Fruit fly (Drosophila melanogaster) whole organism, pupa: ENCODE results near the gene hb.

ENCODE experiments used
- CG10348 ChIP-seq: fragments of 200-800 bp; sonication (Bioruptor generic); IDR thresholded peaks from 2 replicates; pipeline ENCODE4 v1.3.6; 2022; ENCODE audit warnings: missing biosample characterization, missing genetic modification characterization
- CG12605 ChIP-seq: fragments of 200-800 bp; sonication (Bioruptor generic); IDR thresholded peaks from 2 replicates; pipeline ENCODE4 v1.3.6; 2022; ENCODE audit warnings: missing biosample characterization, missing genetic modification characterization
- CG13204 ChIP-seq: fragments of 200-800 bp; sonication (Bioruptor generic); optimal IDR thresholded peaks from 2 replicates; lab custom pipeline; 2018; ENCODE audit warnings: missing biosample characterization, mild to moderate bottlenecking, missing genetic modification characterization, moderate library complexity
- CG14655 ChIP-seq: fragments of 200-800 bp; sonication (Bioruptor generic); optimal IDR thresholded peaks from 3 replicates; lab custom pipeline; 2017; ENCODE audit warnings: mild to moderate bottlenecking, missing biosample characterization, missing genetic modification reagents, missing genetic modification characterization
- CG15710 ChIP-seq: fragments of 200-800 bp; sonication (Bioruptor generic); optimal IDR thresholded peaks from 2 replicates; lab custom pipeline; 2018; ENCODE audit warnings: missing biosample characterization, mild to moderate bottlenecking, missing genetic modification characterization, moderate library complexity
- CG17806 ChIP-seq: fragments of 200-800 bp; sonication (Bioruptor generic); optimal IDR thresholded peaks from 2 replicates; lab custom pipeline; 2018; ENCODE audit warnings: missing biosample characterization, mild to moderate bottlenecking, missing genetic modification characterization, moderate library complexity
- CG32121 ChIP-seq: fragments of 200-800 bp; sonication (Bioruptor generic); IDR thresholded peaks from 2 replicates; pipeline ENCODE4 v1.3.6; 2022; ENCODE audit warnings: missing biosample characterization, missing genetic modification characterization
- CG34367 ChIP-seq: fragments of 200-800 bp; sonication (Bioruptor generic); optimal IDR thresholded peaks from 2 replicates; lab custom pipeline; 2018; ENCODE audit warnings: missing biosample characterization, mild to moderate bottlenecking, missing genetic modification characterization
- CG4496 ChIP-seq: fragments of 200-800 bp; sonication (Bioruptor generic); IDR thresholded peaks from 3 replicates; pipeline ENCODE4 v1.3.6; 2022; ENCODE audit warnings: missing biosample characterization, missing genetic modification characterization
- CG8159 ChIP-seq: fragments of 200-800 bp; sonication (Bioruptor generic); optimal IDR thresholded peaks from 3 replicates; lab custom pipeline; 2018; ENCODE audit warnings: missing biosample characterization, mild to moderate bottlenecking, missing genetic modification characterization, moderate library complexity
- CG8301 ChIP-seq: fragments of 200-800 bp; sonication (Bioruptor generic); optimal IDR thresholded peaks from 2 replicates; lab custom pipeline; 2018; ENCODE audit warnings: missing biosample characterization, mild to moderate bottlenecking, missing genetic modification characterization
- CG9948 ChIP-seq: fragments of 200-800 bp; sonication (Bioruptor generic); optimal IDR thresholded peaks from 2 replicates; lab custom pipeline; 2018; ENCODE audit warnings: missing biosample characterization, mild to moderate bottlenecking, missing genetic modification characterization, moderate library complexity
- D1 ChIP-seq: fragments of 200-800 bp; sonication (Bioruptor generic); optimal IDR thresholded peaks from 2 replicates; lab custom pipeline; 2018; ENCODE audit warnings: missing biosample characterization, mild to moderate bottlenecking, missing genetic modification characterization, moderate library complexity
- EcR ChIP-seq: fragments of 200-800 bp; sonication (Bioruptor generic); optimal IDR thresholded peaks from 3 replicates; lab custom pipeline; 2019; ENCODE audit warnings: missing biosample characterization, missing genetic modification characterization, mild to moderate bottlenecking, moderate library complexity, missing genetic modification reagents
- Ets98B ChIP-seq: fragments of 200-800 bp; sonication (Bioruptor generic); IDR thresholded peaks from 2 replicates; pipeline ENCODE4 v1.3.6; 2022; ENCODE audit warnings: missing biosample characterization, missing genetic modification characterization
- Pif1A ChIP-seq: fragments of 200-800 bp; sonication (Bioruptor generic); optimal IDR thresholded peaks from 3 replicates; lab custom pipeline; 2016; ENCODE audit warnings: missing biosample characterization, missing genetic modification characterization
- Pif1B ChIP-seq: fragments of 200-800 bp; sonication (Bioruptor generic); optimal IDR thresholded peaks from 3 replicates; lab custom pipeline; 2016; ENCODE audit warnings: missing biosample characterization, missing genetic modification characterization
- Snoo ChIP-seq: fragments of 200-800 bp; sonication (Bioruptor generic); optimal IDR thresholded peaks from 3 replicates; lab custom pipeline; 2017; ENCODE audit warnings: missing biosample characterization, mild to moderate bottlenecking, missing genetic modification characterization, inconsistent platforms
- fd96Ca ChIP-seq: fragments of 200-800 bp; sonication (Bioruptor generic); IDR thresholded peaks from 3 replicates; pipeline ENCODE4 v1.3.6; 2022; ENCODE audit warnings: missing biosample characterization, missing genetic modification characterization
- gl ChIP-seq: fragments of 200-800 bp; sonication (Bioruptor generic); optimal IDR thresholded peaks from 2 replicates; lab custom pipeline; 2018; ENCODE audit warnings: missing biosample characterization, mild to moderate bottlenecking, missing genetic modification characterization
- rn ChIP-seq: fragments of 200-800 bp; sonication (Bioruptor generic); IDR thresholded peaks from 2 replicates; pipeline ENCODE4 v1.3.6; 2022; ENCODE audit warnings: missing biosample characterization, missing genetic modification characterization

Gene hb

DNA sequence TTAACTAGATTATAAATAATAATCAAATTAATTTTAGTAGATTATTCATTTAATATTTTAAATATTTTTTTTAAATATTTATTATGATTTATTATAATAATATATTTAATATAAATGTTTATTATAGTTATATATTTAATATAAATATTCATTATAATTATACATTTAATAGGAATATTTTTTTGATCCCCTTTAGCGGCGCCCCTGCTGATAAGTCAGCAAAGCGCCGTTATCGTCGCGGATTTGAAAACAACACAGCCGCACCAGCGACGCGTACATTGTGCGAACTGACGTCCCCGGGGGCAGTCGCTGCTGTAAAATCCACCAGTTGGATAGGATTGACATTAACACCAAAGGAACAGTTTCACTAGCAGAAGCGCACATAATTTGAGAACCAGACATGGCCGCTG lies 15.1 kb upstream of the hb start, which contains the start of gene CG8112:
TSS of gene CG8112 (plus strand) at position 212 of the 410 bp plus-strand sequence.
- peak; percentile 30 for TF ChIP-seq Snoo (tag; lab: Kevin White, UChicago)
- TF ChIP-seq Pif1B (GFP tag; lab: Kevin White, UChicago) = peak; percentile 38
- TF ChIP-seq CG12605 (GFP tag; lab: Robert Waterston, UW) = 0 out of 2 replicates have a peak, but pooled peaks have one; percentile 9
- TF ChIP-seq CG4496 (GFP tag; lab: Robert Waterston, UW) = peak; percentile 12; the same call in 1 of the 3 replicates
- TF ChIP-seq rn (GFP tag; lab: Robert Waterston, UW) = no peak
- no peak for TF ChIP-seq Pif1A (GFP tag; lab: Kevin White, UChicago)
- no peak for TF ChIP-seq CG32121
- TF ChIP-seq CG13204 (GFP tag; lab: Kevin White, UChicago) = no peak
- TF ChIP-seq CG15710 (tag; lab: Kevin White, UChicago) = peak; percentile 25
- no peak for TF ChIP-seq D1 (tag; lab: Kevin White, UChicago)
- TF ChIP-seq CG34367 = no peak
- peak; percentile 5 for TF ChIP-seq CG17806
- TF ChIP-seq CG8159 (tag; lab: Kevin White, UChicago) = peak; percentile 23
- TF ChIP-seq CG14655 (GFP tag; lab: Kevin White, UChicago) = no peak
- TF ChIP-seq fd96Ca (GFP tag; lab: Robert Waterston, UW) = no peak
- TF ChIP-seq CG10348 = no peak
- no peak for TF ChIP-seq CG9948 (tag; lab: Kevin White, UChicago)
- TF ChIP-seq CG8301 (tag; lab: Kevin White, UChicago) = no peak
- peak; percentile 20; the same call in 1 of the 2 replicates for TF ChIP-seq Ets98B
- no peak for TF ChIP-seq gl (tag; lab: Kevin White, UChicago)
- TF ChIP-seq EcR (GFP tag; lab: Kevin White, UChicago) = no peak

DNA sequence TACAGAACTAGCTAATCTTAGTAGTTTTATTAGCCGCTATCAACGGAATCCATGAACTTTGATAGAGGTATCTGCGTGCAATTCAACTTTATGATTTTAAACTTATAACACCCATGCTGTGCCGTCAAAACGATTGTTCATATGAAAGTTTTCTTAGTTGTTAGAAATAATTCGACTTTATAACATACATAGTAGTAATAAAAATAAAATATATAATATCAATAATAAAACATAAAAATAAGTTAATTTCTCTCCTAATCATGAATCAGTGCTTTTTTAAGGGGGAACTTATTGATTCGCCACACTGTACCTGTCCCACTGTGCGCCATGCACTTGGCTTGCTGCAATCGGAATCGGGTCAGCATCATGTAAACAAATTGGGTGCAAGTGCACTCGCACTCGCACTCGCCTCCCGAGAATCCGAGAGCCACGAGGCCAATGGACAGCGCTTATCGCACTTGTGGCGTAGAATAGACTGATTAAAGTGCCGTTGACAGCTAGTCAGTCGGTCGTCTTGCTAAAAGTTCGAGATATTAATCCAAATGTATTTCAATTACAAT lies 14.3 kb upstream of the hb start:
- TF ChIP-seq CG8159 (tag; lab: Kevin White, UChicago) = peak; percentile 14
- TF ChIP-seq CG4496 (GFP tag; lab: Robert Waterston, UW) = peak; percentile 28; the same call in 1 of the 3 replicates
- no peak for TF ChIP-seq gl (tag; lab: Kevin White, UChicago)
- TF ChIP-seq CG15710 (tag; lab: Kevin White, UChicago) = no peak
- no peak for TF ChIP-seq CG8301 (tag; lab: Kevin White, UChicago)
- TF ChIP-seq CG14655 (GFP tag; lab: Kevin White, UChicago) = peak; percentile 19
- no peak for TF ChIP-seq CG9948 (tag; lab: Kevin White, UChicago)
- TF ChIP-seq CG13204 (GFP tag; lab: Kevin White, UChicago) = no peak
- TF ChIP-seq CG32121 = peak; percentile 50
- TF ChIP-seq Ets98B = peak; percentile 59
- no peak for TF ChIP-seq CG17806
- no peak for TF ChIP-seq CG12605 (GFP tag; lab: Robert Waterston, UW)
- TF ChIP-seq EcR (GFP tag; lab: Kevin White, UChicago) = peak; percentile 95
- TF ChIP-seq fd96Ca (GFP tag; lab: Robert Waterston, UW) = peak; percentile 45; the same call in 1 of the 3 replicates
- no peak for TF ChIP-seq Snoo (tag; lab: Kevin White, UChicago)
- TF ChIP-seq rn (GFP tag; lab: Robert Waterston, UW) = no peak

DNA sequence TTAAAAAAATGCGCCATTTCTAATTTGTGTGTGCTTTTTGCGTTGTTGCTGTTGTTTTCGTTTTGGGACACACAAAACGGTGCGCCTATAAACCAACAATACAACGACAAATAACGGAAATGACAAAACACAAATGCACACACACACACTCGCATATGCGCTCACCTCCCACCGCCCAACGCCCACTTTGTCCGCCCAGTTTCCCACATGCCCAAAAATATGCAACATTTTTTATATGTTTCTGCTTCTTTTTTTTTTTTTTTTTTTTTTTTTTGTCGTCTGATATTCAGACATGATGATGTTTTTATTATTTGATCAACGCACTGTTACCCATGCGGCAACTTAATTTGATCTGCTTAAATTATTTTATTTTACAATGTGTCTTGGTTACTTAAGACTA lies 9.5 kb upstream of the hb start:
- no peak for TF ChIP-seq CG10348
- TF ChIP-seq CG8159 (tag; lab: Kevin White, UChicago) = peak; percentile 12
- TF ChIP-seq, all 21 proteins: peak for 1

DNA sequence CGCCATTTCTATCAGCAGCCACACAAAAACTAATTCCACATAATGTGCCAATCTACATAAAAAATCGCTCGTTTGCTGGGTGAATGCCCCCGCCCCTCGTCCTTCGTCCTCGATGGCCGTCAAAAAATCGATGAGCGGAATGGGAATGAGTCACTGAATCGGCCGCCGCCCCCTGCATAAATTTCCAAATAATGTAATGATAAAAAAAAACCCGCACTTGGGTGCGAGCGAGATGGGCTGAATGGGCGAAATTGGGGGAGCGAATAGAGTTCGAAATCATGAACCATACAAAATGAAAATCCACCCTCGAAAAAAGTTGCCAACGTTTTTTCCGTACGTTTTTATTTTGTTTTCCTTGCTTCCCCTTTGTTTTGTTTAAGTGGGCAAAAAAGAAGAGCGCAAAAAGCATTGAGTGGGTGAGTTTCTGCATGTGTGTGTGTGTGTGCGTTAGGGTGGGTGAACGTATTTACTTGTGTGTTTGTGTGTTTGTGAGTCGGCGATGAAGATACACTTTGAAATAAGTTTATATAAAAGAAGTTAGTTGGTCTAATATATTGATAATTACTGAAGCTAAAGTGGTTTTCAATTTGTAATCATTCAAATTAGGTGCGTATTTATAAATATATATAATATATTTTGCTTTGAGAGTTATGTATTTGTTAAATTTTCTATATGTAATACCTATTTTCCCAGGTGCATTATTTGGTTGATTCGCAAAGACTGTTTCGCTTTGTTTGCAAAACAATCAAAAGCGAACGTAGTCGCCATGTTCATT lies 7.9 kb upstream of the hb start:
- no peak for TF ChIP-seq CG15710 (tag; lab: Kevin White, UChicago)
- TF ChIP-seq rn (GFP tag; lab: Robert Waterston, UW) = no peak
- no peak for TF ChIP-seq fd96Ca (GFP tag; lab: Robert Waterston, UW)
- TF ChIP-seq CG14655 (GFP tag; lab: Kevin White, UChicago) = peak; percentile 38
- no peak for TF ChIP-seq CG4496 (GFP tag; lab: Robert Waterston, UW)
- TF ChIP-seq Pif1B (GFP tag; lab: Kevin White, UChicago) = peak; percentile 13
- peak; percentile 53 for TF ChIP-seq CG8159 (tag; lab: Kevin White, UChicago)
- TF ChIP-seq CG13204 (GFP tag; lab: Kevin White, UChicago) = peak; percentile 30
- TF ChIP-seq Snoo (tag; lab: Kevin White, UChicago) = no peak
- no peak for TF ChIP-seq CG32121
- peak; percentile 57; the same call in 1 of the 2 replicates for TF ChIP-seq CG12605 (GFP tag; lab: Robert Waterston, UW)
- peak; percentile 33 for TF ChIP-seq Pif1A (GFP tag; lab: Kevin White, UChicago)
- peak; percentile 36 for TF ChIP-seq CG34367
- TF ChIP-seq gl (tag; lab: Kevin White, UChicago) = peak; percentile 78
- TF ChIP-seq, all 21 proteins: peak for 8

DNA sequence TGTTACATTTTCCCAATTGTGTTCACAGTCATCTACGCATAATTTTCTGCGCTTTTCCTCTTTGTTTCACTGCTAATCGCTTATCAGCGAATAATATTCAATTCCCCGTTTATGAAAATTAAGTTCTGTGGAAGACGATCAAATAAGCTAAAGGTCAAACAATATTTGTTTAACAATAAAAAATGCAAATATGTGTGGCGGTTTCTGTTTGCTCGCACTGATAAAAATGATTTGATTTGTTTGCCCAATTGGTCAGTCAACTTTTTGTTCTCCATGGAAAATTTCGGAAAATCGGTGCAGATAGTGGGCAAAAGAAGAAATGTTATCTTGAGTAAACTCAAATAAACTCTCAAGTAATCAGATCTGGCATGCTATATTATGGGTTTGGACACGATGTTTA lies 7.0 kb upstream of the hb start:
- TF ChIP-seq CG13204 (GFP tag; lab: Kevin White, UChicago) (no peak), Pif1B (GFP tag; lab: Kevin White, UChicago) (no peak), Ets98B (no peak)

DNA sequence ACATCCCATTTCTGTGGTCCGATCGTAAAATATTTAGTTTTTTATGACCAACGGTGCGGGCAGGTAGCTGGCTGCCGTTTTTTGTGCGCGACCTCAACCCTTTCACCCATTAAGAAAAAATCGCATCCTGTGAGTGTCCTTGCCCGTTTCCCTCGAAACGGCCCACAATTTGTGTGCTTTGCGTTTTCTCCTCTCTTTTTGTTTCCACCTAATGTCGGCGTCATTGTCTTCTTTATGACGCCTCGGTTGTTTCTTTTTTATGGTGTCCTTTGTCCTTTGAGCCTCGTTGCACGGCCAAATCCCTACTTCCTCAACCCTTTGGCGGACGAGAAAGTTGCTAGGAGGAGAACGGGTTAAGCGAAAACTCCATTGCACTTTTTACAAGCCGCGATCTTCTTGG lies 3.6 kb upstream of the hb start:
- TF ChIP-seq Pif1A (GFP tag; lab: Kevin White, UChicago) = no peak
- TF ChIP-seq rn (GFP tag; lab: Robert Waterston, UW) = no peak
- TF ChIP-seq CG13204 (GFP tag; lab: Kevin White, UChicago) = no peak
- no peak for TF ChIP-seq gl (tag; lab: Kevin White, UChicago)
- no peak for TF ChIP-seq CG9948 (tag; lab: Kevin White, UChicago)
- no peak for TF ChIP-seq CG15710 (tag; lab: Kevin White, UChicago)
- no peak for TF ChIP-seq CG4496 (GFP tag; lab: Robert Waterston, UW)
- TF ChIP-seq, all 21 proteins: peak for 0
